Fruit fly (Drosophila melanogaster) whole organism, prepupa: ENCODE results near the gene defl.

ENCODE experiments used
- CG4318 ChIP-seq: fragments of 200-800 bp; sonication (Bioruptor generic); optimal IDR thresholded peaks from 3 replicates; lab custom pipeline; 2017; ENCODE audit warnings: missing biosample characterization, mild to moderate bottlenecking, missing genetic modification characterization
- Sox102F ChIP-seq: fragments of 200-800 bp; sonication (Bioruptor generic); optimal IDR thresholded peaks from 2 replicates; lab custom pipeline; 2016; ENCODE audit warnings: missing biosample characterization, mild to moderate bottlenecking, missing genetic modification characterization

- TF ChIP-seq Sox102F (GFP tag; lab: Kevin White, UChicago) (no peak), CG4318 (GFP tag; lab: Kevin White, UChicago) (peak; percentile 30)
These were observed 27.6 kb upstream of the defl start for dm6 chr3L:9695647-9696046.
